Fruit fly (Drosophila melanogaster): ENCODE results near the gene ac.
A peak's percentile ranks its signal among the peaks of the same experiment; 100 is the strongest.

The ac gene

DNA sequence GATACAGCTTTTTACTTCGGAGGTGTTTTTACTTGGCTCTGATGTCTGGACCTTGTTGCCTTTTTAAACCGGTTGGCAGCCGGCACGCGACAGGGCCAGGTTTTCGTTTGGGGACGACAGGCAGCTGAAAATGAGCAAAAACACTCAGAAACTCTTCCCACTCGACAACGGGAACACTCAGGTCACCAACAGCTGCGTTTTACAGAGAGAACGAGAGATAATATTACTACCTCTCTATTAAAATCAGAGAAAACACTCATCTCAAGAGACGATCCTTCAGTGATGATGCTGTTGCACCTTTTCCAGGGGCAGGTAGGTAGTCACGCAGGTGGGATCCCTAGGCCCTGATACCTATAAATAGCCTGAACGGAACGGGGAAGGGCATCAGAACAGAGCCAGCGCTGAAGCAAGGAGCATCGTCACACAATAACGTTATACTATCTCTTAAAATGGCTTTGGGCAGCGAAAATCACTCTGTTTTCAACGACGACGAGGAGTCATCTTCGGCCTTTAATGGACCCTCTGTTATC is at the start of gene ac:
Gene ac (plus strand): TSS at position 387 of the 530 bp plus-strand sequence.
- TF ChIP-seq CG7101 (tag; optimal IDR thresholded peaks at IDR 0.05) (no peak), cnc (optimal IDR thresholded peaks at IDR 0.05) (no peak), Hr96 (GFP tag; optimal IDR thresholded peaks at IDR 0.05) (no peak), Crg-1 (GFP tag; optimal IDR thresholded peaks at IDR 0.05) (no peak), CG11617 (GFP tag; optimal IDR thresholded peaks at IDR 0.05) (no peak), toe (GFP tag; optimal IDR thresholded peaks at IDR 0.05) (no peak), CG14711 (tag; optimal IDR thresholded peaks at IDR 0.05) (no peak), CG7045 (GFP tag; optimal IDR thresholded peaks at IDR 0.05) (no peak), CG5204 (GFP tag; optimal IDR thresholded peaks at IDR 0.05) (no peak), tj (GFP tag; optimal IDR thresholded peaks at IDR 0.05) (no peak), cic (GFP tag; optimal IDR thresholded peaks at IDR 0.05) (no peak), bab1 (GFP tag; optimal IDR thresholded peaks at IDR 0.05) (no peak)

- TF ChIP-seq Mnt (GFP tag; optimal IDR thresholded peaks at IDR 0.05): no peak
- no peak for TF ChIP-seq tj (GFP tag; optimal IDR thresholded peaks at IDR 0.05)
- no peak for TF ChIP-seq Hr96 (GFP tag; optimal IDR thresholded peaks at IDR 0.05)
- TF ChIP-seq CG12768 (GFP tag; optimal IDR thresholded peaks at IDR 0.05): no peak
- no peak for TF ChIP-seq CG14711 (tag; optimal IDR thresholded peaks at IDR 0.05)
- no peak for TF ChIP-seq CG33017 (tag; optimal IDR thresholded peaks at IDR 0.05)
- TF ChIP-seq CG7045 (GFP tag; optimal IDR thresholded peaks at IDR 0.05): no peak
Measured at dm6 chrX:333942-334341, 35.9 kb upstream of the ac start.

dm6 chrX:334624-335292 is 35.1 kb upstream of the ac start:
- TF ChIP-seq bab1 (GFP tag; optimal IDR thresholded peaks at IDR 0.05) (peak; percentile 2), cnc (optimal IDR thresholded peaks at IDR 0.05) (no peak)

dm6 chrX:336659-337266 is 33.1 kb upstream of the ac start:
- TF ChIP-seq CG1620 (GFP tag; optimal IDR thresholded peaks at IDR 0.05) (peak; percentile 1), CG7045 (GFP tag; optimal IDR thresholded peaks at IDR 0.05) (no peak), Mnt (GFP tag; optimal IDR thresholded peaks at IDR 0.05) (no peak), CG7101 (tag; optimal IDR thresholded peaks at IDR 0.05) (no peak), CG33017 (tag; optimal IDR thresholded peaks at IDR 0.05) (no peak), bab1 (GFP tag; optimal IDR thresholded peaks at IDR 0.05) (no peak), toe (GFP tag; optimal IDR thresholded peaks at IDR 0.05) (no peak), CG12768 (GFP tag; optimal IDR thresholded peaks at IDR 0.05) (no peak)

- no peak for TF ChIP-seq toe (GFP tag; optimal IDR thresholded peaks at IDR 0.05)
- no peak for TF ChIP-seq pad (GFP tag; optimal IDR thresholded peaks at IDR 0.05)
- no peak for TF ChIP-seq Crg-1 (GFP tag; optimal IDR thresholded peaks at IDR 0.05)
- TF ChIP-seq CG12768 (GFP tag; optimal IDR thresholded peaks at IDR 0.05): no peak
- TF ChIP-seq bab1 (GFP tag; optimal IDR thresholded peaks at IDR 0.05): no peak
- no peak for TF ChIP-seq cic (GFP tag; optimal IDR thresholded peaks at IDR 0.05)
- TF ChIP-seq CG1620 (GFP tag; optimal IDR thresholded peaks at IDR 0.05): no peak
- peak; percentile 24 for TF ChIP-seq CG7101 (tag; optimal IDR thresholded peaks at IDR 0.05)
- peak; percentile 47 for TF ChIP-seq CG33017 (tag; optimal IDR thresholded peaks at IDR 0.05)
- TF ChIP-seq kay (GFP tag; ENCODE audit: borderline replicate concordance): no peak
- no peak for TF ChIP-seq cnc (optimal IDR thresholded peaks at IDR 0.05)
- TF ChIP-seq CG14711 (tag; optimal IDR thresholded peaks at IDR 0.05): peak; percentile 55
- no peak for TF ChIP-seq Mnt (GFP tag; optimal IDR thresholded peaks at IDR 0.05)
Measured at dm6 chrX:338123-338527, 31.7 kb upstream of the ac start.

DNA sequence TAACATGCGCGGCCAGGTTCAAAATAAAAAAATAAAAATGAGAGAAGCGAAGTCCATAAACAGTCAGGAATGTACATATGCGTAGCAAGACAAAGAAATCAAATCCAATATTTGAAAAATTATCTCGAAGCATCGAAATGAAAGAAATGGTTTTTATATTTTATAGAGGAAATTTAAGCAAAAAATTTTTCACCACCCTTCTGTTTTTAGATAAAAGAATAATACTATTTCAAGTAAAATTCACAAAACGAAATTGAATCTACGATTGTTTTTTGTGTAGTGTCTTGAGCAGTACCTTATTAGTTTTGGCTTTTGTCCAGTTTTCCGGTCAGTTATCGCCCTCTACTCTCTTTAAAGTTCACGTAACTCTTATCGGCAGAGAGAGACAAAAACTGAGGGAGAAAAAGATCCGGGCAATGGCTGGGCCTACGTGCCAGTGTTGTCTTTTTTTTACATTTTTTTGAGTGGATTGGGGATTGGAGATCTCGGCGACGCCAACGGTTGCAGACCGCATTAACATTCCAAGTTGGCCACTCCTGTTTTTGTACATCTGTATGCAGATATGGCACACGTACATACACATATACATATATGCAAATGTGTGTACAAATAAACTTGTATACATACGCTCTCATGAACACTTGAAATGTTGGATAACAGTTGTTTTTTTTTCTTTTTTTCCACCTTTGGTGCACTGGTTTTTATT is 29.8 kb upstream of the ac start:
- no peak for TF ChIP-seq cic (GFP tag; optimal IDR thresholded peaks at IDR 0.05)

- TF ChIP-seq CG12768 (GFP tag; optimal IDR thresholded peaks at IDR 0.05): no peak
Measured at dm6 chrX:340809-341208, 29.0 kb upstream of the ac start.

Measured in whole organism, adult.